Worm (Caenorhabditis elegans): Measurements from ENCODE around the gene Y42H9AR.2.

Gene Y42H9AR.2

ce11 chrIV:8113161-8113560 is 13.5 kb downstream of the Y42H9AR.2 start, which contains the start of gene Y42H9AR.1:
Y42H9AR.1 (plus strand) TSS chrIV:8113393.
- no peak for TF ChIP-seq hlh-13 (GFP tag; optimal IDR thresholded peaks at IDR 0.05)
- TF ChIP-seq hlh-15 (tag; optimal IDR thresholded peaks at IDR 0.05), result no peak
- no peak for TF ChIP-seq ceh-45 (GFP tag; IDR thresholded peaks at IDR 0.05)
- no peak for TF ChIP-seq Y22D7AL.16 (tag; optimal IDR thresholded peaks at IDR 0.05)
- TF ChIP-seq hlh-6 (tag; optimal IDR thresholded peaks at IDR 0.05), result no peak
- TF ChIP-seq dve-1 (tag; optimal IDR thresholded peaks at IDR 0.05), result no peak
- TF ChIP-seq sdc-2 (tag; optimal IDR thresholded peaks at IDR 0.05), result no peak
- TF ChIP-seq ceh-31 (tag; optimal IDR thresholded peaks at IDR 0.05), result no peak
- TF ChIP-seq mec-3 (tag; optimal IDR thresholded peaks at IDR 0.05; ENCODE audit: borderline replicate concordance), result no peak
- TF ChIP-seq unc-42 (tag; optimal IDR thresholded peaks at IDR 0.05), result no peak
- TF ChIP-seq ama-1 (optimal IDR thresholded peaks at IDR 0.05), result no peak
- no peak for TF ChIP-seq fkh-10 (GFP tag; optimal IDR thresholded peaks at IDR 0.05)
- TF ChIP-seq pros-1 (tag; optimal IDR thresholded peaks at IDR 0.05), result no peak
- no peak for TF ChIP-seq che-1 (tag; optimal IDR thresholded peaks at IDR 0.05)
- no peak for TF ChIP-seq nfya-1 (tag; optimal IDR thresholded peaks at IDR 0.05)
- TF ChIP-seq hlh-8 (tag; optimal IDR thresholded peaks at IDR 0.05), result no peak
- no peak for TF ChIP-seq ceh-14 (tag; optimal IDR thresholded peaks at IDR 0.05)
- no peak for TF ChIP-seq unc-3 (GFP tag; conservative IDR thresholded peaks at IDR 0.05)
- no peak for TF ChIP-seq unc-3 (tag; optimal IDR thresholded peaks at IDR 0.05)
- TF ChIP-seq ceh-19 (GFP tag; optimal IDR thresholded peaks at IDR 0.05), result no peak
- no peak for TF ChIP-seq ztf-16 (tag; optimal IDR thresholded peaks at IDR 0.05)

ce11 chrIV:8114535-8114934 is 14.8 kb downstream of the Y42H9AR.2 start:
- TF ChIP-seq pros-1 (tag; optimal IDR thresholded peaks at IDR 0.05) (no peak), unc-42 (tag; optimal IDR thresholded peaks at IDR 0.05) (no peak), F13H6.1 (tag; optimal IDR thresholded peaks at IDR 0.05) (no peak), ceh-48 (tag; optimal IDR thresholded peaks at IDR 0.05) (no peak), hlh-13 (GFP tag; optimal IDR thresholded peaks at IDR 0.05) (no peak), pha-2 (tag; optimal IDR thresholded peaks at IDR 0.05) (no peak), ref-2 (tag; optimal IDR thresholded peaks at IDR 0.05) (no peak), hlh-8 (tag; optimal IDR thresholded peaks at IDR 0.05) (no peak), Y22D7AL.16 (tag; optimal IDR thresholded peaks at IDR 0.05) (no peak), ceh-14 (tag; optimal IDR thresholded peaks at IDR 0.05) (no peak), hlh-30 (tag; optimal IDR thresholded peaks at IDR 0.05; ENCODE audit: insufficient read depth) (no peak), ceh-22 (tag; optimal IDR thresholded peaks at IDR 0.05) (no peak), zip-5 (tag; optimal IDR thresholded peaks at IDR 0.05) (no peak), ceh-18 (tag; optimal IDR thresholded peaks at IDR 0.05) (no peak), ceh-19 (GFP tag; optimal IDR thresholded peaks at IDR 0.05) (no peak), C38D4.7 (GFP tag; optimal IDR thresholded peaks at IDR 0.05) (no peak), ttx-3 (tag; optimal IDR thresholded peaks at IDR 0.05) (no peak), pha-4 (tag; optimal IDR thresholded peaks at IDR 0.05) (no peak), elt-2 (tag; optimal IDR thresholded peaks at IDR 0.05) (no peak)

- TF ChIP-seq Y22D7AL.16 (tag; optimal IDR thresholded peaks at IDR 0.05) (no peak), hlh-6 (tag; optimal IDR thresholded peaks at IDR 0.05) (no peak), lin-11 (tag; optimal IDR thresholded peaks at IDR 0.05) (no peak), ceh-45 (GFP tag; IDR thresholded peaks at IDR 0.05) (no peak)
These were observed 15.8 kb downstream of the Y42H9AR.2 start, which contains the start of gene irld-8 for ce11 chrIV:8115462-8115861. irld-8 (plus strand) TSS chrIV:8115762.

- TF ChIP-seq unc-86 (tag; optimal IDR thresholded peaks at IDR 0.05) (no peak), unc-42 (tag; optimal IDR thresholded peaks at IDR 0.05) (no peak), pha-2 (tag; optimal IDR thresholded peaks at IDR 0.05) (no peak), hlh-6 (tag; optimal IDR thresholded peaks at IDR 0.05) (no peak), pat-9 (tag; optimal IDR thresholded peaks at IDR 0.05) (no peak), mec-3 (tag; optimal IDR thresholded peaks at IDR 0.05; ENCODE audit: borderline replicate concordance) (no peak), che-1 (tag; optimal IDR thresholded peaks at IDR 0.05) (no peak), C38D4.7 (GFP tag; optimal IDR thresholded peaks at IDR 0.05) (no peak), sdc-2 (tag; optimal IDR thresholded peaks at IDR 0.05) (no peak), dve-1 (tag; optimal IDR thresholded peaks at IDR 0.05) (no peak), tbx-7 (tag; optimal IDR thresholded peaks at IDR 0.05) (no peak), ceh-30 (tag; optimal IDR thresholded peaks at IDR 0.05) (no peak), unc-3 (GFP tag; conservative IDR thresholded peaks at IDR 0.05) (no peak), unc-3 (tag; optimal IDR thresholded peaks at IDR 0.05) (no peak), dmd-4 (tag; optimal IDR thresholded peaks at IDR 0.05; ENCODE audit: borderline replicate concordance) (no peak), sox-4 (tag; optimal IDR thresholded peaks at IDR 0.05) (no peak), tbx-2 (tag; optimal IDR thresholded peaks at IDR 0.05) (no peak), ztf-16 (tag; optimal IDR thresholded peaks at IDR 0.05) (no peak), ceh-22 (tag; optimal IDR thresholded peaks at IDR 0.05) (no peak), C08G9.2 (tag; optimal IDR thresholded peaks at IDR 0.05) (no peak), ref-2 (tag; optimal IDR thresholded peaks at IDR 0.05) (no peak)
These were observed 19.1 kb downstream of the Y42H9AR.2 start, which contains the start of gene F42G8.8 for ce11 chrIV:8118790-8119189. F42G8.8 (plus strand) TSS chrIV:8119090.
